Fruit fly (Drosophila melanogaster) whole organism, embryonic: Measurements from ENCODE around the gene CG8560.

ENCODE experiments used
- C15 ChIP-seq: fragments of 200-800 bp; sonication (Bioruptor generic); IDR thresholded peaks from 3 replicates; pipeline ENCODE4 v1.3.6; 2022; ENCODE audit warnings: missing biosample characterization, missing genetic modification characterization
- CG11247 ChIP-seq: fragments of 200-800 bp; sonication (Bioruptor generic); IDR thresholded peaks from 2 replicates; pipeline ENCODE4 v1.3.6; 2022; ENCODE audit warnings: missing biosample characterization, missing genetic modification characterization
- CG11695 ChIP-seq: fragments of 200-800 bp; sonication (Bioruptor generic); IDR thresholded peaks from 3 replicates; pipeline ENCODE4 v1.3.6; 2022; ENCODE audit warnings: missing biosample characterization, missing genetic modification characterization
- CG12155 ChIP-seq: fragments of 200-800 bp; sonication (Bioruptor generic); optimal IDR thresholded peaks from 3 replicates; lab custom pipeline; 2016; ENCODE audit warnings: missing biosample characterization, missing genetic modification characterization
- CG12236 ChIP-seq: fragments of 200-800 bp; sonication (Bioruptor generic); optimal IDR thresholded peaks from 2 replicates; lab custom pipeline; 2016; ENCODE audit warnings: missing biosample characterization, missing genetic modification characterization
- CG13123 ChIP-seq: fragments of 200-800 bp; sonication (Bioruptor generic); optimal IDR thresholded peaks from 2 replicates; lab custom pipeline; 2016; ENCODE audit warnings: missing biosample characterization, missing genetic modification characterization
- CG13775 ChIP-seq: fragments of 200-800 bp; sonication (Bioruptor generic); optimal IDR thresholded peaks from 3 replicates; lab custom pipeline; 2017; ENCODE audit warnings: missing biosample characterization, mild to moderate bottlenecking, missing genetic modification characterization
- CG15514 ChIP-seq: fragments of 200-800 bp; sonication (Bioruptor generic); optimal IDR thresholded peaks from 3 replicates; lab custom pipeline; 2017; ENCODE audit warnings: missing biosample characterization, missing genetic modification characterization, mild to moderate bottlenecking, moderate library complexity, missing genetic modification reagents
- CG1647 ChIP-seq: fragments of 200-800 bp; sonication (Bioruptor generic); optimal IDR thresholded peaks from 3 replicates; lab custom pipeline; 2016; ENCODE audit warnings: missing biosample characterization, missing genetic modification characterization
- CG16863 ChIP-seq: fragments of 200-800 bp; sonication (Bioruptor generic); optimal IDR thresholded peaks from 3 replicates; lab custom pipeline; 2016; ENCODE audit warnings: missing biosample characterization, missing genetic modification characterization
- CG17328 ChIP-seq: fragments of 200-800 bp; sonication (Bioruptor generic); IDR thresholded peaks from 2 replicates; pipeline ENCODE4 v1.3.6; 2022; ENCODE audit warnings: missing biosample characterization, missing genetic modification characterization
- CG2116 ChIP-seq: fragments of 200-800 bp; sonication (Bioruptor generic); optimal IDR thresholded peaks from 3 replicates; lab custom pipeline; 2018; ENCODE audit warnings: missing biosample characterization, mild to moderate bottlenecking, missing genetic modification characterization
- CG3995 ChIP-seq: fragments of 200-800 bp; sonication (Bioruptor generic); optimal IDR thresholded peaks from 3 replicates; lab custom pipeline; 2016; ENCODE audit warnings: missing biosample characterization, missing genetic modification characterization
- CG4854 ChIP-seq: fragments of 200-800 bp; sonication (Bioruptor generic); optimal IDR thresholded peaks from 2 replicates; lab custom pipeline; 2016; ENCODE audit warnings: missing biosample characterization, missing genetic modification characterization, inconsistent platforms
- CG5953 ChIP-seq: fragments of 200-800 bp; sonication (Bioruptor generic); IDR thresholded peaks from 2 replicates; pipeline ENCODE4 v1.3.6; 2022; ENCODE audit warnings: missing biosample characterization, missing genetic modification characterization
- CG7556 ChIP-seq: fragments of 200-800 bp; sonication (Bioruptor generic); optimal IDR thresholded peaks from 2 replicates; lab custom pipeline; 2017; ENCODE audit warnings: missing biosample characterization, mild to moderate bottlenecking, missing genetic modification characterization
- CG8765 ChIP-seq: fragments of 200-800 bp; sonication (Bioruptor generic); IDR thresholded peaks from 2 replicates; pipeline ENCODE4 v1.3.6; 2022; ENCODE audit warnings: missing biosample characterization, missing genetic modification characterization
- CG9817 ChIP-seq: fragments of 200-800 bp; sonication (Bioruptor generic); optimal IDR thresholded peaks from 2 replicates; lab custom pipeline; 2018; ENCODE audit warnings: missing biosample characterization, mild to moderate bottlenecking, missing genetic modification characterization, moderate library complexity
- Dll ChIP-seq: fragments of 200-800 bp; sonication (Bioruptor generic); IDR thresholded peaks from 4 replicates; pipeline ENCODE4 v1.3.6; 2022; ENCODE audit warnings: missing biosample characterization, missing genetic modification characterization; ENCODE audit not compliant: partially characterized antibody
- HLH3B ChIP-seq: fragments of 200-800 bp; sonication (Bioruptor generic); IDR thresholded peaks from 2 replicates; pipeline ENCODE4 v1.3.6; 2022; ENCODE audit warnings: missing biosample characterization, missing genetic modification characterization
- Hr39 ChIP-seq: fragments of >200 bp; optimal IDR thresholded peaks from 2 replicates; lab custom pipeline; 2017
- Lhr ChIP-seq: fragments of 200-800 bp; sonication (Bioruptor generic); optimal IDR thresholded peaks from 3 replicates; lab custom pipeline; 2017; ENCODE audit warnings: mild to moderate bottlenecking, missing biosample characterization, missing genetic modification reagents, missing genetic modification characterization
- Med ChIP-seq: fragments of 200-800 bp; sonication (Bioruptor generic); peaks from one replicate; lab custom pipeline; 2016; ENCODE audit warnings: missing biosample characterization, missing genetic modification characterization, mild to moderate bottlenecking, inconsistent platforms, moderate library complexity
- Myb ChIP-seq: fragments of 200-800 bp; sonication (Bioruptor generic); optimal IDR thresholded peaks from 2 replicates; lab custom pipeline; 2016; ENCODE audit warnings: missing biosample characterization, missing genetic modification characterization
- Stat92E ChIP-seq, 3 experiments: fragments of >200 bp in 2 of 3; fragments of 200-800 bp in 1 of 3; sonication (Bioruptor generic) in 1 of 3; optimal IDR thresholded peaks; 2 replicates each; lab custom pipeline; 2017 to 2019; ENCODE audit warnings: missing biosample characterization in 3 of 3, missing genetic modification characterization in 3 of 3, mild to moderate bottlenecking in 1 of 3, moderate library complexity in 1 of 3
- btn ChIP-seq: fragments of 200-800 bp; sonication (Bioruptor generic); optimal IDR thresholded peaks from 2 replicates; lab custom pipeline; 2016; ENCODE audit warnings: missing biosample characterization, missing genetic modification characterization
- ci ChIP-seq: fragments of 200-800 bp; sonication (Bioruptor generic); IDR thresholded peaks from 3 replicates; pipeline ENCODE4 v1.3.6; 2022; ENCODE audit warnings: missing biosample characterization, missing genetic modification characterization
- corto ChIP-seq: fragments of 200-800 bp; sonication (Bioruptor generic); optimal IDR thresholded peaks from 2 replicates; lab custom pipeline; 2016; ENCODE audit warnings: missing biosample characterization, mild to moderate bottlenecking, missing genetic modification characterization, moderate library complexity
- crp ChIP-seq, 2 experiments: fragments of 200-800 bp; sonication (Bioruptor generic); optimal IDR thresholded peaks; 2 replicates in 1 of 2; 3 replicates in 1 of 2; lab custom pipeline; 2017; ENCODE audit warnings: missing biosample characterization in 2 of 2, missing genetic modification characterization in 2 of 2, mild to moderate bottlenecking in 1 of 2, moderate library complexity in 1 of 2
- cwo ChIP-seq: fragments of 200-800 bp; sonication (Bioruptor generic); optimal IDR thresholded peaks from 3 replicates; lab custom pipeline; 2017; ENCODE audit warnings: missing biosample characterization, missing genetic modification characterization, mild to moderate bottlenecking, moderate library complexity, missing genetic modification reagents
- danr ChIP-seq: fragments of 200-800 bp; sonication (Bioruptor generic); IDR thresholded peaks from 2 replicates; pipeline ENCODE4 v1.3.6; 2022; ENCODE audit warnings: missing biosample characterization, missing genetic modification characterization
- eve ChIP-seq, 2 experiments: fragments of >200 bp; optimal IDR thresholded peaks; 2 replicates each; lab custom pipeline; 2017; ENCODE audit warnings: missing biosample characterization in 2 of 2, missing genetic modification characterization in 2 of 2
- eyg ChIP-seq: fragments of 200-800 bp; sonication (Bioruptor generic); optimal IDR thresholded peaks from 3 replicates; lab custom pipeline; 2016; ENCODE audit warnings: missing biosample characterization, missing genetic modification characterization
- gcm ChIP-seq: fragments of 200-800 bp; sonication (Bioruptor generic); optimal IDR thresholded peaks from 2 replicates; lab custom pipeline; 2019; ENCODE audit warnings: missing biosample characterization, mild to moderate bottlenecking, missing genetic modification characterization, moderate library complexity
- gcm2 ChIP-seq: fragments of 200-800 bp; sonication (Bioruptor generic); optimal IDR thresholded peaks from 2 replicates; lab custom pipeline; 2016; ENCODE audit warnings: missing biosample characterization, missing genetic modification characterization
- grau ChIP-seq: fragments of 200-800 bp; optimal IDR thresholded peaks from 3 replicates; lab custom pipeline; 2019; ENCODE audit warnings: missing biosample characterization, mild to moderate bottlenecking, missing genetic modification characterization, moderate library complexity
- hb ChIP-seq: fragments of 200-800 bp; sonication (Bioruptor generic); IDR thresholded peaks from 3 replicates; pipeline ENCODE4 v1.3.6; 2022; ENCODE audit warnings: missing biosample characterization, missing genetic modification characterization; ENCODE audit not compliant: partially characterized antibody
- her ChIP-seq: fragments of 200-800 bp; sonication (Bioruptor generic); optimal IDR thresholded peaks from 2 replicates; lab custom pipeline; 2016; ENCODE audit warnings: missing biosample characterization, missing genetic modification characterization
- insv ChIP-seq, 2 experiments: fragments of 200-800 bp; sonication (Bioruptor generic); optimal IDR thresholded peaks; 3 replicates each; lab custom pipeline; 2016 to 2018; ENCODE audit warnings: missing biosample characterization in 2 of 2, missing genetic modification characterization in 2 of 2
- inv ChIP-seq: fragments of 200-800 bp; sonication (Bioruptor generic); IDR thresholded peaks from 2 replicates; pipeline ENCODE4 v1.3.6; 2022; ENCODE audit warnings: missing biosample characterization, missing genetic modification characterization; ENCODE audit not compliant: partially characterized antibody
- klu ChIP-seq: fragments of 200-800 bp; sonication (Bioruptor generic); IDR thresholded peaks from 2 replicates; pipeline ENCODE4 v1.3.6; 2022; ENCODE audit warnings: missing biosample characterization, missing genetic modification characterization
- kni ChIP-seq: fragments of 200-800 bp; sonication (Bioruptor generic); optimal IDR thresholded peaks from 3 replicates; lab custom pipeline; 2017; ENCODE audit warnings: mild to moderate bottlenecking, missing biosample characterization, missing genetic modification reagents, missing genetic modification characterization
- mld ChIP-seq: fragments of 200-800 bp; sonication (Bioruptor generic); IDR thresholded peaks from 3 replicates; pipeline ENCODE4 v1.3.6; 2022; ENCODE audit warnings: missing biosample characterization, missing genetic modification characterization; ENCODE audit not compliant: partially characterized antibody
- phol ChIP-seq: fragments of 200-800 bp; sonication (Bioruptor generic); optimal IDR thresholded peaks from 3 replicates; lab custom pipeline; 2018; ENCODE audit warnings: missing biosample characterization, mild to moderate bottlenecking, missing genetic modification characterization, moderate library complexity
- sob ChIP-seq: fragments of 200-800 bp; sonication (Bioruptor generic); IDR thresholded peaks from 2 replicates; pipeline ENCODE4 v1.3.6; 2022; ENCODE audit warnings: missing biosample characterization, missing genetic modification characterization
- sug ChIP-seq: fragments of 200-800 bp; optimal IDR thresholded peaks from 2 replicates; lab custom pipeline; 2019; ENCODE audit warnings: missing biosample characterization, mild to moderate bottlenecking, missing genetic modification characterization, moderate library complexity
- tll ChIP-seq, 2 experiments: fragments of 200-800 bp in 1 of 2; fragments of >200 bp in 1 of 2; sonication (Bioruptor generic) in 1 of 2; optimal IDR thresholded peaks; 2 replicates each; lab custom pipeline; 2017 to 2019; ENCODE audit warnings: missing biosample characterization in 2 of 2, missing genetic modification characterization in 2 of 2, mild to moderate bottlenecking in 1 of 2, moderate library complexity in 1 of 2
- tx ChIP-seq: fragments of 200-800 bp; sonication (Bioruptor generic); optimal IDR thresholded peaks from 2 replicates; lab custom pipeline; 2016; ENCODE audit warnings: missing biosample characterization, missing genetic modification characterization
- vfl ChIP-seq: fragments of 200-800 bp; sonication (Bioruptor generic); optimal IDR thresholded peaks from 2 replicates; lab custom pipeline; 2016; ENCODE audit warnings: missing biosample characterization, missing genetic modification characterization

Gene CG8560

dm6 chr3L:7370231-7370882, 33.6 kb downstream of the CG8560 start (continued):
- TF ChIP-seq CG2116 (GFP tag; lab: Kevin White, UChicago) (peak; percentile 31), kni (GFP tag; lab: Kevin White, UChicago) (peak; percentile 44), CG11695 (GFP tag; lab: Robert Waterston, UW) (no peak), CG7556 (no peak), klu (no peak), CG1647 (GFP tag; lab: Kevin White, UChicago) (no peak), CG4854 (no peak), vfl (no peak), C15 (GFP tag; lab: Robert Waterston, UW) (no peak), sug (tag; lab: Kevin White, UChicago) (peak; percentile 1), HLH3B (GFP tag; lab: Robert Waterston, UW) (no peak), Hr39 (no peak), CG8765 (GFP tag; lab: Robert Waterston, UW) (no peak), CG17328 (no peak), insv (GFP tag; optimal IDR thresholded peaks at IDR 0.05; lab: Kevin White, UChicago) (peak in 1 of 2 experiments; percentile 11)

- TF ChIP-seq Stat92E (GFP tag; optimal IDR thresholded peaks at IDR 0.05; lab: Kevin White, UChicago) (no peak), danr (GFP tag; lab: Robert Waterston, UW) (no peak), HLH3B (GFP tag; lab: Robert Waterston, UW) (no peak), CG11247 (GFP tag; lab: Robert Waterston, UW) (no peak), Med (GFP tag; lab: Kevin White, UChicago) (peak; percentile 42), CG13123 (no peak), CG4854 (no peak), CG5953 (GFP tag; lab: Robert Waterston, UW) (no peak), sob (GFP tag; lab: Robert Waterston, UW) (no peak), CG7556 (no peak), CG15514 (GFP tag; lab: Kevin White, UChicago) (peak; percentile 4), CG9817 (no peak), hb (GFP tag; lab: Robert Waterston, UW) (no peak), tll (GFP tag; optimal IDR thresholded peaks at IDR 0.05; lab: Kevin White, UChicago) (no peak), ci (no peak), Hr39 (no peak), gcm (GFP tag; lab: Kevin White, UChicago) (no peak), tx (GFP tag; lab: Kevin White, UChicago) (no peak), cwo (no peak), inv (GFP tag; lab: Robert Waterston, UW) (no peak), Myb (GFP tag; lab: Kevin White, UChicago) (peak; percentile 28), corto (GFP tag; lab: Kevin White, UChicago) (no peak), mld (GFP tag; lab: Robert Waterston, UW) (no peak), CG13775 (GFP tag; lab: Kevin White, UChicago) (no peak), her (GFP tag; lab: Kevin White, UChicago) (no peak), crp (GFP tag; optimal IDR thresholded peaks at IDR 0.05; lab: Kevin White, UChicago) (no peak), CG12236 (GFP tag; lab: Kevin White, UChicago) (no peak), CG12155 (GFP tag; lab: Kevin White, UChicago) (peak; percentile 43), eyg (no peak), Lhr (GFP tag; lab: Kevin White, UChicago) (no peak), grau (tag; lab: Kevin White, UChicago) (no peak), btn (GFP tag; lab: Kevin White, UChicago) (no peak), gcm2 (no peak), CG3995 (GFP tag; lab: Kevin White, UChicago) (peak; percentile 9), CG16863 (no peak), Dll (no peak), phol (peak; percentile 30), eve (GFP tag; optimal IDR thresholded peaks at IDR 0.05; lab: Kevin White, UChicago) (no peak)
These were observed 34.4 kb downstream of the CG8560 start, which contains the start of gene akirin for dm6 chr3L:7369543-7369942. TSS of gene akirin (plus strand) at chr3L:7369843.
